Fruit fly (Drosophila melanogaster) whole organism, embryonic: ENCODE results near the gene CG32074.

Source experiments
- Ada2b ChIP-seq: fragments of 200-800 bp; sonication (Bioruptor generic); IDR thresholded peaks from 2 replicates; pipeline ENCODE4 v1.3.6; 2022; ENCODE audit warnings: missing biosample characterization, missing genetic modification characterization
- BEAF-32 ChIP-seq: fragments of 200-800 bp; sonication (Bioruptor generic); optimal IDR thresholded peaks from 3 replicates; lab custom pipeline; 2017; ENCODE audit warnings: missing biosample characterization, missing genetic modification characterization, mild to moderate bottlenecking, moderate library complexity, missing genetic modification reagents
- Bdp1 ChIP-seq: fragments of 200-800 bp; sonication (Bioruptor generic); optimal IDR thresholded peaks from 3 replicates; lab custom pipeline; 2016; ENCODE audit warnings: missing biosample characterization, missing genetic modification characterization
- CG11398 ChIP-seq: fragments of 200-800 bp; sonication (Bioruptor generic); optimal IDR thresholded peaks from 2 replicates; lab custom pipeline; 2016; ENCODE audit warnings: missing biosample characterization, missing genetic modification characterization
- CG12299 ChIP-seq: fragments of 200-800 bp; sonication (Bioruptor generic); optimal IDR thresholded peaks from 2 replicates; lab custom pipeline; 2018; ENCODE audit warnings: missing biosample characterization, mild to moderate bottlenecking, missing genetic modification characterization
- CG12391 ChIP-seq: fragments of 200-800 bp; sonication (Bioruptor generic); optimal IDR thresholded peaks from 3 replicates; lab custom pipeline; 2018; ENCODE audit warnings: missing biosample characterization, mild to moderate bottlenecking, missing genetic modification characterization, moderate library complexity
- CG12659 ChIP-seq: fragments of 200-800 bp; sonication (Bioruptor generic); optimal IDR thresholded peaks from 3 replicates; lab custom pipeline; 2017; ENCODE audit warnings: mild to moderate bottlenecking, missing biosample characterization, missing genetic modification reagents, missing genetic modification characterization
- CG13296 ChIP-seq: fragments of 200-800 bp; sonication (Bioruptor generic); optimal IDR thresholded peaks from 3 replicates; lab custom pipeline; 2018; ENCODE audit warnings: missing biosample characterization, mild to moderate bottlenecking, missing genetic modification characterization
- CG13424 ChIP-seq: fragments of 200-800 bp; sonication (Bioruptor generic); optimal IDR thresholded peaks from 2 replicates; lab custom pipeline; 2019; ENCODE audit warnings: missing biosample characterization, mild to moderate bottlenecking, missing genetic modification characterization, moderate library complexity
- CG14014 ChIP-seq: fragments of 200-800 bp; sonication (Bioruptor generic); IDR thresholded peaks from 2 replicates; pipeline ENCODE4 v1.3.6; 2022; ENCODE audit warnings: missing biosample characterization, missing genetic modification characterization
- CG14860 ChIP-seq: fragments of 200-800 bp; sonication (Bioruptor generic); IDR thresholded peaks from 3 replicates; pipeline ENCODE4 v1.3.6; 2022; ENCODE audit warnings: missing biosample characterization, missing genetic modification characterization; ENCODE audit not compliant: partially characterized antibody
- CG17361 ChIP-seq: fragments of 200-800 bp; sonication (Bioruptor generic); IDR thresholded peaks from 3 replicates; pipeline ENCODE4 v1.3.6; 2022; ENCODE audit warnings: missing biosample characterization, missing genetic modification characterization
- CG18011 ChIP-seq: fragments of 200-800 bp; sonication (Bioruptor generic); optimal IDR thresholded peaks from 2 replicates; lab custom pipeline; 2017; ENCODE audit warnings: missing biosample characterization, missing genetic modification characterization, mild to moderate bottlenecking, moderate library complexity, missing genotype
- CG34422 ChIP-seq: fragments of 200-800 bp; sonication (Bioruptor generic); IDR thresholded peaks from 3 replicates; pipeline ENCODE4 v1.3.6; 2022; ENCODE audit warnings: missing biosample characterization, missing genetic modification characterization
- CG3847 ChIP-seq: fragments of 200-800 bp; sonication (Bioruptor generic); IDR thresholded peaks from 2 replicates; pipeline ENCODE4 v1.3.6; 2022; ENCODE audit warnings: missing biosample characterization, missing genetic modification characterization
- CG4404 ChIP-seq: fragments of 200-800 bp; sonication (Bioruptor generic); IDR thresholded peaks from 2 replicates; pipeline ENCODE4 v1.3.6; 2022; ENCODE audit warnings: missing biosample characterization, missing genetic modification characterization
- CG4854 ChIP-seq: fragments of 200-800 bp; sonication (Bioruptor generic); optimal IDR thresholded peaks from 2 replicates; lab custom pipeline; 2016; ENCODE audit warnings: missing biosample characterization, missing genetic modification characterization, inconsistent platforms
- CG7963 ChIP-seq: fragments of 200-800 bp; sonication (Bioruptor generic); IDR thresholded peaks from 3 replicates; pipeline ENCODE4 v1.3.6; 2022; ENCODE audit warnings: missing biosample characterization, missing genetic modification characterization; ENCODE audit not compliant: partially characterized antibody
- CG8359 ChIP-seq: fragments of 200-800 bp; sonication (Bioruptor generic); optimal IDR thresholded peaks from 2 replicates; lab custom pipeline; 2017; ENCODE audit warnings: missing biosample characterization, mild to moderate bottlenecking, missing genetic modification characterization, borderline replicate concordance
- CG9437 ChIP-seq: fragments of 200-800 bp; sonication (Bioruptor generic); optimal IDR thresholded peaks from 2 replicates; lab custom pipeline; 2018; ENCODE audit warnings: missing biosample characterization, mild to moderate bottlenecking, missing genetic modification characterization
- CG9932 ChIP-seq: fragments of 200-800 bp; sonication (Bioruptor generic); IDR thresholded peaks from 2 replicates; pipeline ENCODE4 v1.3.6; 2022; ENCODE audit warnings: missing biosample characterization, missing genetic modification characterization
- CkIIα-i1 ChIP-seq: fragments of 200-800 bp; sonication (Bioruptor generic); IDR thresholded peaks from 2 replicates; pipeline ENCODE4 v1.3.6; 2022; ENCODE audit warnings: missing biosample characterization, missing genetic modification characterization
- CoRest ChIP-seq: fragments of 200-800 bp; sonication (Bioruptor generic); optimal IDR thresholded peaks from 3 replicates; lab custom pipeline; 2018; ENCODE audit warnings: missing biosample characterization, mild to moderate bottlenecking, missing genetic modification characterization, moderate library complexity
- CrebB ChIP-seq: fragments of 200-800 bp; sonication (Bioruptor generic); optimal IDR thresholded peaks from 3 replicates; lab custom pipeline; 2018; ENCODE audit warnings: missing biosample characterization, mild to moderate bottlenecking, missing genetic modification characterization
- Fer1 ChIP-seq: fragments of 200-800 bp; sonication (Bioruptor generic); optimal IDR thresholded peaks from 2 replicates; lab custom pipeline; 2017; ENCODE audit warnings: missing biosample characterization, mild to moderate bottlenecking, missing genetic modification characterization
- Gug ChIP-seq: fragments of 200-800 bp; sonication (Bioruptor generic); IDR thresholded peaks from 4 replicates; pipeline ENCODE4 v1.3.6; 2022; ENCODE audit warnings: missing biosample characterization, missing genetic modification characterization
- Hr3 ChIP-seq: fragments of 200-800 bp; sonication (Bioruptor generic); optimal IDR thresholded peaks from 3 replicates; lab custom pipeline; 2016; ENCODE audit warnings: missing biosample characterization, missing genetic modification characterization
- Hr51 ChIP-seq, 2 experiments: fragments of 200-800 bp; sonication (Bioruptor generic); optimal IDR thresholded peaks; 2 replicates in 1 of 2; 3 replicates in 1 of 2; lab custom pipeline; 2016 to 2018; ENCODE audit warnings: missing biosample characterization in 2 of 2, missing genetic modification characterization in 2 of 2, mild to moderate bottlenecking in 1 of 2, moderate library complexity in 1 of 2
- NC2α ChIP-seq: fragments of 200-800 bp; sonication (Bioruptor generic); optimal IDR thresholded peaks from 2 replicates; lab custom pipeline; 2016; ENCODE audit warnings: missing biosample characterization, missing genetic modification characterization
- Nf-YB ChIP-seq: fragments of 200-800 bp; sonication (Bioruptor generic); optimal IDR thresholded peaks from 3 replicates; lab custom pipeline; 2019; ENCODE audit warnings: missing biosample characterization, mild to moderate bottlenecking, missing genetic modification characterization, moderate library complexity
- Nf-YC ChIP-seq: fragments of 200-800 bp; optimal IDR thresholded peaks from 3 replicates; lab custom pipeline; 2019; ENCODE audit warnings: missing biosample characterization, mild to moderate bottlenecking, missing genetic modification characterization, moderate library complexity
- NfI ChIP-seq: fragments of 200-800 bp; sonication (Bioruptor generic); optimal IDR thresholded peaks from 3 replicates; lab custom pipeline; 2018; ENCODE audit warnings: missing biosample characterization, mild to moderate bottlenecking, missing genetic modification characterization, moderate library complexity
- Six4 ChIP-seq: fragments of 200-800 bp; sonication (Bioruptor generic); optimal IDR thresholded peaks from 2 replicates; lab custom pipeline; 2016; ENCODE audit warnings: missing biosample characterization, missing genetic modification characterization
- Sox102F ChIP-seq: fragments of 200-800 bp; sonication (Bioruptor generic); optimal IDR thresholded peaks from 2 replicates; lab custom pipeline; 2018; ENCODE audit warnings: missing biosample characterization, mild to moderate bottlenecking, missing genetic modification characterization, moderate library complexity
- Spps ChIP-seq: fragments of 200-800 bp; sonication (Bioruptor generic); optimal IDR thresholded peaks from 2 replicates; lab custom pipeline; 2018; ENCODE audit warnings: missing biosample characterization, mild to moderate bottlenecking, missing genetic modification characterization
- bcd ChIP-seq: fragments of 200-800 bp; sonication (Bioruptor generic); optimal IDR thresholded peaks from 2 replicates; lab custom pipeline; 2017; ENCODE audit warnings: missing biosample characterization, mild to moderate bottlenecking, missing genetic modification characterization
- btn ChIP-seq: fragments of 200-800 bp; sonication (Bioruptor generic); optimal IDR thresholded peaks from 2 replicates; lab custom pipeline; 2016; ENCODE audit warnings: missing biosample characterization, missing genetic modification characterization
- dan ChIP-seq: fragments of 200-800 bp; sonication (Bioruptor generic); IDR thresholded peaks from 2 replicates; pipeline ENCODE4 v1.3.6; 2022; ENCODE audit warnings: missing biosample characterization, missing genetic modification characterization
- emc ChIP-seq: fragments of 200-800 bp; sonication (Bioruptor generic); optimal IDR thresholded peaks from 2 replicates; lab custom pipeline; 2016; ENCODE audit warnings: missing biosample characterization, missing genetic modification characterization
- esg ChIP-seq: fragments of 200-800 bp; sonication (Bioruptor generic); conservative IDR thresholded peaks from 2 replicates; pipeline ENCODE4 v1.3.6; 2022; ENCODE audit warnings: missing biosample characterization, missing genetic modification characterization
- eyg ChIP-seq: fragments of 200-800 bp; sonication (Bioruptor generic); optimal IDR thresholded peaks from 3 replicates; lab custom pipeline; 2016; ENCODE audit warnings: missing biosample characterization, missing genetic modification characterization
- fd64A ChIP-seq: fragments of 200-800 bp; sonication (Bioruptor generic); optimal IDR thresholded peaks from 3 replicates; lab custom pipeline; 2018; ENCODE audit warnings: missing biosample characterization, mild to moderate bottlenecking, missing genetic modification characterization
- ftz-f1 ChIP-seq: fragments of 200-800 bp; sonication (Bioruptor generic); optimal IDR thresholded peaks from 2 replicates; lab custom pipeline; 2016; ENCODE audit warnings: missing biosample characterization, missing genetic modification characterization
- h ChIP-seq: fragments of >200 bp; optimal IDR thresholded peaks from 2 replicates; lab custom pipeline; 2017
- jigr1 ChIP-seq: fragments of 200-800 bp; sonication (Bioruptor generic); IDR thresholded peaks from 3 replicates; pipeline ENCODE4 v1.3.6; 2022; ENCODE audit warnings: missing biosample characterization, missing genetic modification characterization
- ken ChIP-seq: fragments of 200-800 bp; sonication (Bioruptor generic); IDR thresholded peaks from 3 replicates; pipeline ENCODE4 v1.3.6; 2022; ENCODE audit warnings: missing biosample characterization, missing genetic modification characterization
- knrl ChIP-seq: fragments of 200-800 bp; sonication (Bioruptor generic); IDR thresholded peaks from 3 replicates; pipeline ENCODE4 v1.3.6; 2022; ENCODE audit warnings: missing biosample characterization, missing genetic modification characterization; ENCODE audit not compliant: partially characterized antibody
- lbe ChIP-seq: fragments of 200-800 bp; sonication (Bioruptor generic); optimal IDR thresholded peaks from 2 replicates; lab custom pipeline; 2016; ENCODE audit warnings: missing biosample characterization, mild to moderate bottlenecking, missing genetic modification characterization
- lilli ChIP-seq: fragments of 200-800 bp; sonication (Bioruptor generic); optimal IDR thresholded peaks from 3 replicates; lab custom pipeline; 2016; ENCODE audit warnings: missing biosample characterization, missing genetic modification characterization
- lola ChIP-seq, 3 experiments: fragments of >200 bp in 2 of 3; fragments of 200-800 bp in 1 of 3; sonication (Bioruptor generic) in 1 of 3; optimal IDR thresholded peaks; 2 replicates each; lab custom pipeline; 2017 to 2019; ENCODE audit warnings: missing biosample characterization in 3 of 3, missing genetic modification characterization in 3 of 3, mild to moderate bottlenecking in 1 of 3, moderate library complexity in 1 of 3
- pum ChIP-seq: fragments of 200-800 bp; sonication (Bioruptor generic); optimal IDR thresholded peaks from 2 replicates; lab custom pipeline; 2016; ENCODE audit warnings: missing biosample characterization, missing genetic modification characterization
- sr ChIP-seq: fragments of 200-800 bp; sonication (Bioruptor generic); IDR thresholded peaks from 3 replicates; pipeline ENCODE4 v1.3.6; 2022; ENCODE audit warnings: missing biosample characterization, missing genetic modification characterization

The CG32074 gene

DNA sequence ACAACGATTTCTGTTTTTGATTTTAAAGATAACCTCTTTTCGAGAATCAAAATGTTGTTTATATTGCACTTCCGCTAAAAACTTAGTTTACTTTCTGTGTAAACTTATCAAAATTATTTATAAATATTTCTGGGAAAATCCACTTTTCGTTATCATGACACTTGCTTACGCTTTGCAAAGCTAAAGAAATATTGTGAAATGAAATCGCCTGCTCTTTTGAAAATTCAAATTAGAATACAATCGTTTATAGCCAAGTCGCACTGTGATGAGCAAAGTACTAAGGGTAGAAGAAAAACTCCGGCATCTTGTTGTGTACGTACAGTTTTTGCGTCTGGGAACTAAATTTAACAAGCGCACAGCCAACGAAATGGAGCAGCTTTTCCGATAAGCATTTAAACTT lies 7.7 kb downstream of the CG32074 start (continued):
- TF ChIP-seq Ada2b (GFP tag; lab: Robert Waterston, UW), result no peak
- TF ChIP-seq Fer1 (GFP tag; lab: Kevin White, UChicago), result no peak
- TF ChIP-seq CG14860 (GFP tag; lab: Robert Waterston, UW), result no peak
- peak; percentile 34; the same call in 1 of the 3 replicates for TF ChIP-seq CG17361 (GFP tag; lab: Robert Waterston, UW)
- no peak for TF ChIP-seq btn (GFP tag; lab: Kevin White, UChicago)
- no peak for TF ChIP-seq jigr1 (GFP tag; lab: Robert Waterston, UW)
- TF ChIP-seq sr (GFP tag; lab: Robert Waterston, UW), result no peak
- TF ChIP-seq CkIIα-i1 (GFP tag; lab: Robert Waterston, UW), result no peak
- TF ChIP-seq NC2α (GFP tag; lab: Kevin White, UChicago), result no peak
- TF ChIP-seq emc, result no peak
- no peak for TF ChIP-seq Nf-YC (tag; lab: Kevin White, UChicago)
- TF ChIP-seq CG9437 (GFP tag; lab: Kevin White, UChicago), result no peak
- no peak for TF ChIP-seq CG18011 (GFP tag; lab: Kevin White, UChicago)
- TF ChIP-seq knrl (GFP tag; lab: Robert Waterston, UW), result no peak
- no peak for TF ChIP-seq BEAF-32 (GFP tag; lab: Kevin White, UChicago)
- TF ChIP-seq Hr51 (GFP tag; optimal IDR thresholded peaks at IDR 0.05; lab: Kevin White, UChicago), result peak in 1 of 2 experiments; percentile 20
- TF ChIP-seq pum, result no peak
- TF ChIP-seq Gug (GFP tag; lab: Robert Waterston, UW), result no peak
- TF ChIP-seq bcd (GFP tag; lab: Kevin White, UChicago), result no peak
- no peak for TF ChIP-seq CG7963 (GFP tag; lab: Robert Waterston, UW)
- TF ChIP-seq Spps (tag; lab: Kevin White, UChicago), result no peak
- TF ChIP-seq CG3847 (GFP tag; lab: Robert Waterston, UW), result no peak
- no peak for TF ChIP-seq CG8359 (GFP tag; lab: Kevin White, UChicago)
- no peak for TF ChIP-seq esg (GFP tag; lab: Robert Waterston, UW)
- TF ChIP-seq CG11398 (GFP tag; lab: Kevin White, UChicago), result no peak
- TF ChIP-seq CrebB (tag; lab: Kevin White, UChicago), result no peak
- TF ChIP-seq fd64A (GFP tag; lab: Kevin White, UChicago), result no peak
- TF ChIP-seq Hr3 (GFP tag; lab: Kevin White, UChicago), result no peak
- TF ChIP-seq CG13296 (GFP tag; lab: Kevin White, UChicago), result no peak
- no peak for TF ChIP-seq CG4404
- TF ChIP-seq CG4854 (GFP tag; lab: Kevin White, UChicago), result no peak
- TF ChIP-seq Nf-YB (GFP tag; lab: Kevin White, UChicago), result no peak
- TF ChIP-seq lilli (GFP tag; lab: Kevin White, UChicago), result peak; percentile 37
- no peak for TF ChIP-seq CG14014
- peak; percentile 23 for TF ChIP-seq CG13424 (tag; lab: Kevin White, UChicago)
- TF ChIP-seq Sox102F (GFP tag; lab: Kevin White, UChicago), result peak; percentile 6
- TF ChIP-seq h, result no peak
- TF ChIP-seq CG34422 (GFP tag; lab: Robert Waterston, UW), result no peak
- no peak for TF ChIP-seq CG12659 (GFP tag; lab: Kevin White, UChicago)
- TF ChIP-seq ftz-f1 (GFP tag; lab: Kevin White, UChicago), result no peak
- TF ChIP-seq CG12391 (tag; lab: Kevin White, UChicago), result peak; percentile 17
- no peak for TF ChIP-seq CG9932 (GFP tag; lab: Robert Waterston, UW)
- no peak for TF ChIP-seq ken (GFP tag; lab: Robert Waterston, UW)
- no peak for TF ChIP-seq lola (GFP tag; optimal IDR thresholded peaks at IDR 0.05; lab: Kevin White, UChicago)
- TF ChIP-seq Bdp1 (GFP tag; lab: Kevin White, UChicago), result no peak
- TF ChIP-seq CG12299 (tag; lab: Kevin White, UChicago), result no peak
- TF ChIP-seq lbe, result no peak
- TF ChIP-seq Six4 (GFP tag; lab: Kevin White, UChicago), result no peak
- TF ChIP-seq NfI, result peak; percentile 23
- TF ChIP-seq eyg (GFP tag; lab: Kevin White, UChicago), result no peak
- TF ChIP-seq CoRest (tag; lab: Kevin White, UChicago), result peak; percentile 13
- no peak for TF ChIP-seq dan (GFP tag; lab: Robert Waterston, UW)
